Worm (Caenorhabditis elegans) whole organism, L3 larva: ENCODE data around the gene D1086.11.

Experiments
- R02D3.7 ChIP-seq: fragments of 150-350 bp; optimal IDR thresholded peaks from 2 replicates; lab custom pipeline; 2014; ENCODE audit warnings: missing biosample characterization, missing genetic modification characterization
- aly-2 ChIP-seq: fragments of 150-350 bp; optimal IDR thresholded peaks from 2 replicates; lab custom pipeline; 2014; ENCODE audit warnings: missing biosample characterization, missing genetic modification characterization
- ama-1 ChIP-seq: fragments of 150-350 bp; optimal IDR thresholded peaks from 2 replicates; lab custom pipeline; 2018
- ceh-28 ChIP-seq: fragments of 150-350 bp; optimal IDR thresholded peaks from 2 replicates; lab custom pipeline; 2014; ENCODE audit warnings: missing biosample characterization, missing genetic modification reagents, missing genetic modification characterization
- ceh-82 ChIP-seq: fragments of 150-350 bp; optimal IDR thresholded peaks from 2 replicates; lab custom pipeline; 2014; ENCODE audit warnings: missing biosample characterization, missing genetic modification characterization
- ceh-9 ChIP-seq: sonication (generic microtip); optimal IDR thresholded peaks from 2 replicates; lab custom pipeline; 2018; ENCODE audit warnings: missing biosample characterization, missing genetic modification characterization
- daf-12 ChIP-seq: fragments of 150-350 bp; optimal IDR thresholded peaks from 2 replicates; lab custom pipeline; 2014; ENCODE audit warnings: missing biosample characterization, missing genetic modification reagents, missing genetic modification characterization
- egl-27 ChIP-seq: sonication (generic microtip); optimal IDR thresholded peaks from 4 replicates; lab custom pipeline; 2017; ENCODE audit warnings: missing biosample characterization, missing genetic modification reagents, missing genetic modification characterization
- egl-5 ChIP-seq: fragments of 150-350 bp; optimal IDR thresholded peaks from 2 replicates; lab custom pipeline; 2017; ENCODE audit warnings: missing biosample characterization, missing genetic modification reagents, missing genetic modification characterization, inconsistent platforms
- elt-1 ChIP-seq: fragments of 150-350 bp; optimal IDR thresholded peaks from 2 replicates; lab custom pipeline; 2014; ENCODE audit warnings: missing biosample characterization, missing genetic modification characterization
- elt-2 ChIP-seq: sonication (generic microtip); optimal IDR thresholded peaks from 2 replicates; lab custom pipeline; 2016; ENCODE audit warnings: missing genetic modification reagents, mild to moderate bottlenecking, missing genetic modification characterization, missing compliant biosample characterization
- fos-1 ChIP-seq: fragments of 150-350 bp; optimal IDR thresholded peaks from 2 replicates; lab custom pipeline; 2014; ENCODE audit warnings: missing biosample characterization, missing genetic modification characterization
- hmg-11 ChIP-seq: sonication (generic microtip); optimal IDR thresholded peaks from 2 replicates; lab custom pipeline; 2016; ENCODE audit warnings: missing genetic modification characterization, missing compliant biosample characterization
- jun-1 ChIP-seq: fragments of 150-350 bp; optimal IDR thresholded peaks from 2 replicates; lab custom pipeline; 2014; ENCODE audit warnings: missing biosample characterization, missing genetic modification reagents, missing genetic modification characterization
- lin-15B ChIP-seq: fragments of 150-350 bp; optimal IDR thresholded peaks from 2 replicates; lab custom pipeline; 2014; ENCODE audit warnings: missing biosample characterization, missing genetic modification characterization
- lsy-12 ChIP-seq: sonication (generic microtip); optimal IDR thresholded peaks from 2 replicates; lab custom pipeline; 2016; ENCODE audit warnings: mild to moderate bottlenecking, missing genetic modification characterization, missing compliant biosample characterization
- mdl-1 ChIP-seq: fragments of 150-350 bp; optimal IDR thresholded peaks from 2 replicates; lab custom pipeline; 2014; ENCODE audit warnings: missing biosample characterization, missing genetic modification characterization
- mml-1 ChIP-seq: fragments of 150-350 bp; sonication (generic microtip); optimal IDR thresholded peaks from 3 replicates; lab custom pipeline; 2014; ENCODE audit warnings: missing biosample characterization, missing genetic modification characterization
- nfya-1 ChIP-seq: sonication (generic microtip); optimal IDR thresholded peaks from 2 replicates; lab custom pipeline; 2017; ENCODE audit warnings: missing genetic modification characterization, mild to moderate bottlenecking, missing compliant biosample characterization, antibody characterized with exemption, moderate library complexity; ENCODE audit not compliant: insufficient read depth
- nhr-11 ChIP-seq: fragments of 150-350 bp; optimal IDR thresholded peaks from 2 replicates; lab custom pipeline; 2014; ENCODE audit warnings: missing biosample characterization, missing genetic modification characterization
- nhr-12 ChIP-seq: fragments of 150-350 bp; optimal IDR thresholded peaks from 2 replicates; lab custom pipeline; 2014; ENCODE audit warnings: missing biosample characterization, missing genetic modification characterization
- nhr-23 ChIP-seq: fragments of 150-350 bp; optimal IDR thresholded peaks from 2 replicates; lab custom pipeline; 2014; ENCODE audit warnings: missing biosample characterization, missing genetic modification reagents, missing genetic modification characterization
- nhr-237 ChIP-seq: fragments of 150-350 bp; optimal IDR thresholded peaks from 2 replicates; lab custom pipeline; 2014; ENCODE audit warnings: missing biosample characterization, missing genetic modification characterization
- nhr-25 ChIP-seq: sonication (generic microtip); optimal IDR thresholded peaks from 2 replicates; lab custom pipeline; 2017; ENCODE audit warnings: missing biosample characterization, missing genetic modification characterization
- nhr-28 ChIP-seq: fragments of 150-350 bp; optimal IDR thresholded peaks from 2 replicates; lab custom pipeline; 2014; ENCODE audit warnings: missing biosample characterization, missing genetic modification characterization
- nhr-43 ChIP-seq: sonication (generic microtip); optimal IDR thresholded peaks from 2 replicates; lab custom pipeline; 2016; ENCODE audit warnings: mild to moderate bottlenecking, missing genetic modification characterization, missing compliant biosample characterization; ENCODE audit not compliant: poor library complexity, severe bottlenecking
- nhr-67 ChIP-seq: fragments of 150-350 bp; optimal IDR thresholded peaks from 2 replicates; lab custom pipeline; 2014; ENCODE audit warnings: missing biosample characterization, missing genetic modification characterization
- nhr-77 ChIP-seq: fragments of 150-350 bp; optimal IDR thresholded peaks from 2 replicates; lab custom pipeline; 2014; ENCODE audit warnings: missing biosample characterization, missing genetic modification characterization
- pqm-1 ChIP-seq: fragments of 150-350 bp; optimal IDR thresholded peaks from 2 replicates; lab custom pipeline; 2017; ENCODE audit warnings: missing biosample characterization, missing genetic modification characterization, inconsistent platforms
- sea-2 ChIP-seq: fragments of 150-350 bp; sonication (generic microtip); optimal IDR thresholded peaks from 4 replicates; lab custom pipeline; 2014; ENCODE audit warnings: missing biosample characterization, missing genetic modification reagents, missing genetic modification characterization
- skn-1 ChIP-seq: fragments of 150-350 bp; optimal IDR thresholded peaks from 2 replicates; lab custom pipeline; 2014; ENCODE audit warnings: missing biosample characterization, missing genetic modification characterization
- snpc-4 ChIP-seq: fragments of 150-350 bp; optimal IDR thresholded peaks from 2 replicates; lab custom pipeline; 2014; ENCODE audit warnings: missing biosample characterization, missing genetic modification characterization
- tbx-2 ChIP-seq: sonication (generic microtip); optimal IDR thresholded peaks from 2 replicates; lab custom pipeline; 2016; ENCODE audit warnings: mild to moderate bottlenecking, missing genetic modification characterization, missing compliant biosample characterization
- unc-39 ChIP-seq: sonication (generic microtip); optimal IDR thresholded peaks from 4 replicates; lab custom pipeline; 2017; ENCODE audit warnings: missing biosample characterization, missing genetic modification characterization
- unc-62 ChIP-seq: fragments of 150-350 bp; sonication (generic microtip); optimal IDR thresholded peaks from 4 replicates; lab custom pipeline; 2014; ENCODE audit warnings: missing biosample characterization, missing genetic modification reagents, missing genetic modification characterization
- ztf-11 ChIP-seq: fragments of 150-350 bp; optimal IDR thresholded peaks from 2 replicates; lab custom pipeline; 2014; ENCODE audit warnings: missing biosample characterization, missing genetic modification characterization
- ztf-4 ChIP-seq: fragments of 150-350 bp; optimal IDR thresholded peaks from 2 replicates; lab custom pipeline; 2014; ENCODE audit warnings: missing biosample characterization, missing genetic modification characterization

D1086.11 gene

DNA sequence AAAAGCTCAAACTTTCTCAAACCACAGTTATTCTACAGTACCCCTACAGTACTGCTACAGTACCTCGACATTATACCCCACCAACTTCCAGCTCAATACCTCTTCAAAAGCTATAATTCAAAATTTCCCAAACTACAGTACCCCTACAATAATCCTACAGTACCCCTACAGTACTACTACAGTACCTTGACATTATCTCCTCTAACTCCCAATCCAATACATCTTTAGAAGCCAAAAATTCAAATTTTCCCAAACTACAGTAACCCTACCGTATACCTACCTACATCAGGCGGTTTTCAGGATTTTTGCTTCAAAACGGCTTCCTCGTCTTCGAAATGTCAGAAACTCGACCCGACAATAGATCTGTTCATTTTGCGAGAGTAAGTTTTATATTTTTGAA lies 16.7 kb upstream of the D1086.11 start, which contains the start of gene F58D12.3:
Gene F58D12.3, plus strand, starts transcription at position 301 of the 400 bp plus-strand sequence.
- no peak for TF ChIP-seq R02D3.7
- no peak for TF ChIP-seq mdl-1 (tag; lab: Kevin White, UChicago)
- TF ChIP-seq nhr-12 (tag; lab: Kevin White, UChicago) = no peak

DNA sequence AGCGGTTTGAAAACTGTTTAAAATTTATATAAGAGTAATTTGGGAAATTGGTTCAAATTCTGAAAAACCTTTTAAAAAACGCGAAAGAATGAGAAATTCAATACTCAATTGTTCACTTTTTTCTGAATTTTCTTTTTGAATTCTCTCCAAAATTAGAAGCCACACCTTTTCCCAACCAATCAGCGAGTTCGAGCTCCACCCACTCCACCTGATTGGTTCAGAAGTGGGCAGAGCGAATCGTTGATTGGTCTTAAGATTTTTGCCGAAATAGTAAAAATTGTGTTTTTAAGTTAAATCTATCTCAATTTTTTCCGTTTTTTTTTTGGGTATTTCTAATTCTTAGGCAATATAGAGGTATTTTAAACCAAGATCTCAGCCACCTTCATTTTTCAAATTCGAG lies 10.3 kb upstream of the D1086.11 start:
- TF ChIP-seq ztf-11 (tag; lab: Kevin White, UChicago) (no peak), nhr-67 (tag; lab: Kevin White, UChicago) (no peak), egl-27 (tag; lab: Kevin White, UChicago) (no peak), unc-62 (GFP tag; lab: Kevin White, UChicago) (no peak), nfya-1 (tag; lab: Kevin White, UChicago) (peak; percentile 90), nhr-25 (tag; lab: Kevin White, UChicago) (no peak), lin-15B (tag; lab: Kevin White, UChicago) (no peak)

DNA sequence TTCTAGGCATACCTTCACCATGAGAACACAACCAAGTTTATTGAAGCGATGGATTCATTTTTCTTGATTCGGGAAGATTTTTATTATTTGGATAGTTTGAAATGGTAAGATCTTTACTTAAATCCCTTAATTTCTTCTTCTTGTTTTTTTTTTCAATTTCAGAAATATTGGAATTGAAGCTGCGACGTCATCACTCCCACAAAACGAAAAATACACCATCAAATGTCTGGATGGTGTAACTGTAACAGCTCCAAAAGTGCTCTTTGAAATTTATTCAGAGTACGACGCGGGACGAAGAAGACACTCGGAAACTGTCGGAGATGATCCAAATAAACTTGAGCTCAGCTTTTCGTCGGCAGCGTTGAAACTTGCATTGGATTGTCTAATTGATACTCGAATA lies 9.8 kb upstream of the D1086.11 start, which contains the start of gene D1086.21:
Gene D1086.21, plus strand, starts transcription at position 301 of the 400 bp plus-strand sequence.
- no peak for TF ChIP-seq lin-15B (tag; lab: Kevin White, UChicago)
- TF ChIP-seq elt-1 = no peak
- TF ChIP-seq sea-2 = no peak
- no peak for TF ChIP-seq nhr-11 (tag; lab: Kevin White, UChicago)
- no peak for TF ChIP-seq elt-2
- TF ChIP-seq nhr-43 = no peak
- TF ChIP-seq jun-1 = no peak
- TF ChIP-seq ztf-4 (tag; lab: Kevin White, UChicago) = no peak
- TF ChIP-seq nhr-12 (tag; lab: Kevin White, UChicago) = no peak
- no peak for TF ChIP-seq unc-39 (tag; lab: Kevin White, UChicago)
- no peak for TF ChIP-seq nhr-77 (tag; lab: Kevin White, UChicago)
- TF ChIP-seq nhr-237 (tag; lab: Kevin White, UChicago) = no peak
- no peak for TF ChIP-seq mml-1 (tag; lab: Kevin White, UChicago)
- TF ChIP-seq ceh-9 (tag; lab: Kevin White, UChicago) = no peak
- no peak for TF ChIP-seq R02D3.7

- TF ChIP-seq sea-2 (no peak), nhr-77 (tag; lab: Kevin White, UChicago) (no peak), unc-62 (GFP tag; lab: Kevin White, UChicago) (no peak), nhr-23 (no peak), unc-39 (tag; lab: Kevin White, UChicago) (no peak), daf-12 (tag; lab: Kevin White, UChicago) (no peak), jun-1 (no peak), ceh-28 (tag; lab: Kevin White, UChicago) (no peak), fos-1 (tag; lab: Kevin White, UChicago) (no peak)
- TF ChIP-seq, all 47 proteins: peak for 0
Measured at ce11 chrV:14067816-14068296, 6.4 kb upstream of the D1086.11 start, which contains the start of gene D1086.17. Gene D1086.17 (plus strand): TSS chrV:14067866.

DNA sequence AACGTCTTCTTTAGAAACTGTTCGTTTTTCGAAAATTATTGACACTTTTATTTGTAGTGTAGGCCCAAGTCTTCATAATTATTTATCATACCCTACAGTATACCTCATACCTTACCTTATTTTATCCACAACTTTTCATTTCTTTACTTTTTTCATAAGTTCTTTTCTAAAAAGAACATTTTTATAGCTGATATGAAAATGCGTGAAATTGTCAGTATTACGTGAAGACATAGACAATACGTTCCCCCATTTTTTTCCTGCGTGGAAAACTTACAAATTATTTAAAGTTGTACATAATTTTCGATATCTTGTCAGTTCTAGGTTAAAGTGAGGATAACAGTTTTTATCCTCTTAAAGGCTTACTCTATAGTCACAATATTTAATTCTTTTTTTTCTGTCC lies 4.4 kb upstream of the D1086.11 start:
- no peak for TF ChIP-seq egl-5 (tag; lab: Kevin White, UChicago)
- TF ChIP-seq skn-1 = no peak
- no peak for TF ChIP-seq ceh-9 (tag; lab: Kevin White, UChicago)
- TF ChIP-seq nhr-25 (tag; lab: Kevin White, UChicago) = no peak

DNA sequence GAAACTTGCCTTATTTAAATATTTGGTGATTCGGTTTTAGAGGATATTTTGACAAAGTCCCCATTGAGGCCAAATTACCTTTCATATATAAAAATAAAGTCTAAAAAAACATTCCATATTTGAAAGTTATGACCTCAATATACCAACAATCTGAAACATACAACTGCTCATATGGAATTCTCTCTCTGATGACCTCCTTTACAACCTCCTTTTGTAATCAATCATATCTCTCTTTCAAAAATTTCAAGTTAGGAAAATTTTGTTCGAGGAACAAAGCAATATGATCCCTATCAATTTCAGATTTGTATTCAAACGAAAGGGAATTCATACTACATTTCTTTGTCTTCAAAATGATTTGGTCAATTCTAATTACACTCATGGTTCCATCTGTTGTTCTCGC lies 5.2 kb downstream of the D1086.11 start, which contains the start of gene D1086.6:
Gene D1086.6, plus strand, starts transcription at position 301 of the 400 bp plus-strand sequence.
- no peak for TF ChIP-seq snpc-4 (tag; lab: Kevin White, UChicago)
- no peak for TF ChIP-seq ama-1
- TF ChIP-seq skn-1 = no peak
- no peak for TF ChIP-seq elt-1
- TF ChIP-seq ceh-82 (tag; lab: Kevin White, UChicago) = no peak

DNA sequence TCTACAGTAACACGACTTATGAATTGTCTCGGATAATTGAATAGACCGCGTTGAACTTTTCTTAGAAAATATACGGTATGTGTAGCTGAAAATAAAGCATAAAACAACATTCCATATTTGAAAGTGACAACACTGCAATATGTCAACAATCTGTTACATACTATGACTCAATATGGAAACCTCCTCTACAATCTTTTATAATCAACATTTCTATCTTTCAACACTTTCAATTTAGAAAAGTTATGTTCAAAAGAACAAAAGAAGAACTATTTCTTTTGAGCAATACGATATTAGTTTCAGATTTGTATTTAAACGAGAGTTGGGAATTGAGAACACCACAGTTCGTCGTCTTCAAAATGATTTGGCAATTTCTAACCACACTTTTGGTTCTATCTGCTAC lies 8.2 kb downstream of the D1086.11 start, which contains the start of gene D1086.10:
Gene D1086.10, plus strand, starts transcription at position 301 of the 400 bp plus-strand sequence.
- no peak for TF ChIP-seq nhr-28 (tag; lab: Kevin White, UChicago)
- no peak for TF ChIP-seq aly-2
- no peak for TF ChIP-seq mdl-1 (tag; lab: Kevin White, UChicago)
- no peak for TF ChIP-seq unc-39 (tag; lab: Kevin White, UChicago)
- no peak for TF ChIP-seq snpc-4 (tag; lab: Kevin White, UChicago)
- TF ChIP-seq lsy-12 (tag; lab: Kevin White, UChicago) = no peak
- no peak for TF ChIP-seq nhr-237 (tag; lab: Kevin White, UChicago)
- TF ChIP-seq nhr-43 = no peak
- no peak for TF ChIP-seq hmg-11
- no peak for TF ChIP-seq tbx-2 (tag; lab: Kevin White, UChicago)
- no peak for TF ChIP-seq fos-1 (tag; lab: Kevin White, UChicago)
- no peak for TF ChIP-seq ztf-11 (tag; lab: Kevin White, UChicago)
- TF ChIP-seq ceh-82 (tag; lab: Kevin White, UChicago) = no peak
- no peak for TF ChIP-seq nhr-23
- no peak for TF ChIP-seq ceh-9 (tag; lab: Kevin White, UChicago)
- TF ChIP-seq nhr-12 (tag; lab: Kevin White, UChicago) = no peak
- TF ChIP-seq pqm-1 (tag; lab: Kevin White, UChicago) = no peak
